Fruit fly (Drosophila melanogaster) whole organism, embryonic: ENCODE results near the gene Alms1a.

Experiments
- Atf-2 ChIP-seq: fragments of 200-800 bp; sonication (Bioruptor generic); optimal IDR thresholded peaks from 2 replicates; lab custom pipeline; 2016; ENCODE audit warnings: missing biosample characterization, missing genetic modification characterization
- Atf3 ChIP-seq: fragments of 200-800 bp; sonication (Bioruptor generic); optimal IDR thresholded peaks from 3 replicates; lab custom pipeline; 2016; ENCODE audit warnings: missing biosample characterization, missing genetic modification characterization
- CG12219 ChIP-seq: fragments of 200-800 bp; sonication (Bioruptor generic); optimal IDR thresholded peaks from 3 replicates; lab custom pipeline; 2018; ENCODE audit warnings: missing biosample characterization, mild to moderate bottlenecking, missing genetic modification characterization
- CG1233 ChIP-seq: fragments of 200-800 bp; sonication (Bioruptor generic); optimal IDR thresholded peaks from 4 replicates; lab custom pipeline; 2018; ENCODE audit warnings: missing biosample characterization, mild to moderate bottlenecking, missing genetic modification characterization
- CG12769 ChIP-seq: fragments of 200-800 bp; sonication (Bioruptor generic); optimal IDR thresholded peaks from 2 replicates; lab custom pipeline; 2019; ENCODE audit warnings: missing biosample characterization, mild to moderate bottlenecking, missing genetic modification characterization, moderate library complexity
- CG14014 ChIP-seq: fragments of 200-800 bp; sonication (Bioruptor generic); IDR thresholded peaks from 2 replicates; pipeline ENCODE4 v1.3.6; 2022; ENCODE audit warnings: missing biosample characterization, missing genetic modification characterization
- CG1603 ChIP-seq: fragments of 200-800 bp; sonication (Bioruptor generic); optimal IDR thresholded peaks from 2 replicates; lab custom pipeline; 2019; ENCODE audit warnings: missing biosample characterization, mild to moderate bottlenecking, missing genetic modification characterization, moderate library complexity
- CG1647 ChIP-seq: fragments of 200-800 bp; sonication (Bioruptor generic); optimal IDR thresholded peaks from 3 replicates; lab custom pipeline; 2016; ENCODE audit warnings: missing biosample characterization, missing genetic modification characterization
- CG16813 ChIP-seq: fragments of 200-800 bp; sonication (Bioruptor generic); IDR thresholded peaks from 3 replicates; pipeline ENCODE4 v1.3.6; 2022; ENCODE audit warnings: missing biosample characterization, missing genetic modification characterization; ENCODE audit not compliant: partially characterized antibody
- CG17802 ChIP-seq: fragments of 200-800 bp; sonication (Bioruptor generic); optimal IDR thresholded peaks from 2 replicates; lab custom pipeline; 2018; ENCODE audit warnings: missing biosample characterization, mild to moderate bottlenecking, missing genetic modification characterization, moderate library complexity
- CG17912 ChIP-seq: fragments of 200-800 bp; sonication (Bioruptor generic); optimal IDR thresholded peaks from 2 replicates; lab custom pipeline; 2018; ENCODE audit warnings: missing biosample characterization, mild to moderate bottlenecking, missing genetic modification characterization
- CG2120 ChIP-seq: fragments of 200-800 bp; sonication (Bioruptor generic); optimal IDR thresholded peaks from 3 replicates; lab custom pipeline; 2016; ENCODE audit warnings: missing biosample characterization, missing genetic modification characterization
- CG3065 ChIP-seq: fragments of 200-800 bp; sonication (Bioruptor generic); optimal IDR thresholded peaks from 2 replicates; lab custom pipeline; 2016; ENCODE audit warnings: missing biosample characterization, missing genetic modification characterization
- CG31441 ChIP-seq: fragments of 200-800 bp; sonication (Bioruptor generic); IDR thresholded peaks from 2 replicates; pipeline ENCODE4 v1.3.6; 2022; ENCODE audit warnings: missing biosample characterization, missing genetic modification characterization
- CG34224 ChIP-seq: fragments of 200-800 bp; sonication (Bioruptor generic); IDR thresholded peaks from 3 replicates; pipeline ENCODE4 v1.3.6; 2022; ENCODE audit warnings: missing biosample characterization, missing genetic modification characterization; ENCODE audit not compliant: partially characterized antibody
- CG34376 ChIP-seq: fragments of 200-800 bp; sonication (Bioruptor generic); optimal IDR thresholded peaks from 2 replicates; lab custom pipeline; 2018; ENCODE audit warnings: missing biosample characterization, mild to moderate bottlenecking, missing genetic modification characterization
- CG4360 ChIP-seq: fragments of 200-800 bp; sonication (Bioruptor generic); IDR thresholded peaks from 2 replicates; pipeline ENCODE4 v1.3.6; 2022; ENCODE audit warnings: missing biosample characterization, missing genetic modification characterization
- CG4404 ChIP-seq: fragments of 200-800 bp; sonication (Bioruptor generic); IDR thresholded peaks from 2 replicates; pipeline ENCODE4 v1.3.6; 2022; ENCODE audit warnings: missing biosample characterization, missing genetic modification characterization
- CG5180 ChIP-seq: fragments of 200-800 bp; sonication (Bioruptor generic); optimal IDR thresholded peaks from 3 replicates; lab custom pipeline; 2017; ENCODE audit warnings: missing biosample characterization, missing genetic modification characterization, mild to moderate bottlenecking, moderate library complexity, missing genetic modification reagents
- CG5953 ChIP-seq: fragments of 200-800 bp; sonication (Bioruptor generic); IDR thresholded peaks from 2 replicates; pipeline ENCODE4 v1.3.6; 2022; ENCODE audit warnings: missing biosample characterization, missing genetic modification characterization
- CG6272 ChIP-seq: fragments of 200-800 bp; sonication (Bioruptor generic); IDR thresholded peaks from 2 replicates; pipeline ENCODE4 v1.3.6; 2022; ENCODE audit warnings: missing biosample characterization, missing genetic modification characterization
- CG8290 ChIP-seq, 3 experiments: fragments of 200-800 bp; sonication (Bioruptor generic); optimal IDR thresholded peaks; 2 replicates each; lab custom pipeline; 2016 to 2019; ENCODE audit warnings: missing biosample characterization in 3 of 3, missing genetic modification characterization in 3 of 3, mild to moderate bottlenecking in 2 of 3, moderate library complexity in 1 of 3
- CG8388 ChIP-seq: fragments of 200-800 bp; sonication (Bioruptor generic); optimal IDR thresholded peaks from 2 replicates; lab custom pipeline; 2019; ENCODE audit warnings: missing biosample characterization, mild to moderate bottlenecking, missing genetic modification characterization, moderate library complexity
- CG9215 ChIP-seq: fragments of 200-800 bp; sonication (Bioruptor generic); IDR thresholded peaks from 2 replicates; pipeline ENCODE4 v1.3.6; 2022; ENCODE audit warnings: missing biosample characterization, missing genetic modification characterization
- CTCF ChIP-seq: fragments of 200-800 bp; sonication (Bioruptor generic); optimal IDR thresholded peaks from 2 replicates; lab custom pipeline; 2017; ENCODE audit warnings: missing biosample characterization, mild to moderate bottlenecking, missing genetic modification characterization, moderate library complexity
- D ChIP-seq, 2 experiments: fragments of 200-800 bp in 1 of 2; fragments of >200 bp in 1 of 2; sonication (Bioruptor generic) in 1 of 2; optimal IDR thresholded peaks; 2 replicates in 1 of 2; 3 replicates in 1 of 2; lab custom pipeline; 2017; ENCODE audit warnings: mild to moderate bottlenecking in 1 of 2, missing biosample characterization in 1 of 2, missing genetic modification characterization in 1 of 2, missing genetic modification reagents in 1 of 2
- Doc3 ChIP-seq: fragments of 200-800 bp; sonication (Bioruptor generic); IDR thresholded peaks from 3 replicates; pipeline ENCODE4 v1.3.6; 2022; ENCODE audit warnings: missing biosample characterization, missing genetic modification characterization; ENCODE audit not compliant: partially characterized antibody
- Drgx ChIP-seq: fragments of 200-800 bp; sonication (Bioruptor generic); IDR thresholded peaks from 2 replicates; pipeline ENCODE4 v1.3.6; 2022; ENCODE audit warnings: missing biosample characterization, missing genetic modification characterization
- E2f2 ChIP-seq: fragments of 200-800 bp; sonication (Bioruptor generic); IDR thresholded peaks from 2 replicates; pipeline ENCODE4 v1.3.6; 2022; ENCODE audit warnings: missing biosample characterization, missing genetic modification characterization
- Hey ChIP-seq: fragments of 200-800 bp; sonication (Bioruptor generic); optimal IDR thresholded peaks from 3 replicates; lab custom pipeline; 2018; ENCODE audit warnings: missing biosample characterization, mild to moderate bottlenecking, missing genetic modification characterization
- HmgZ ChIP-seq: fragments of 200-800 bp; sonication (Bioruptor generic); optimal IDR thresholded peaks from 2 replicates; lab custom pipeline; 2018; ENCODE audit warnings: missing biosample characterization, mild to moderate bottlenecking, missing genetic modification characterization
- Med ChIP-seq: fragments of 200-800 bp; sonication (Bioruptor generic); peaks from one replicate; lab custom pipeline; 2016; ENCODE audit warnings: missing biosample characterization, missing genetic modification characterization, mild to moderate bottlenecking, inconsistent platforms, moderate library complexity
- Mes4 ChIP-seq: fragments of 200-800 bp; sonication (Bioruptor generic); optimal IDR thresholded peaks from 2 replicates; lab custom pipeline; 2016; ENCODE audit warnings: missing biosample characterization, missing genetic modification characterization
- Myb ChIP-seq: fragments of 200-800 bp; sonication (Bioruptor generic); optimal IDR thresholded peaks from 2 replicates; lab custom pipeline; 2016; ENCODE audit warnings: missing biosample characterization, missing genetic modification characterization
- Nf-YC ChIP-seq: fragments of 200-800 bp; optimal IDR thresholded peaks from 3 replicates; lab custom pipeline; 2019; ENCODE audit warnings: missing biosample characterization, mild to moderate bottlenecking, missing genetic modification characterization, moderate library complexity
- Pdp1 ChIP-seq, 2 experiments: fragments of 200-800 bp; sonication (Bioruptor generic); optimal IDR thresholded peaks; 3 replicates each; lab custom pipeline; 2016; ENCODE audit warnings: missing biosample characterization in 2 of 2, missing genetic modification characterization in 2 of 2, mild to moderate bottlenecking in 1 of 2, moderate library complexity in 1 of 2
- chn ChIP-seq: fragments of 200-800 bp; sonication (Bioruptor generic); optimal IDR thresholded peaks from 2 replicates; lab custom pipeline; 2016; ENCODE audit warnings: missing biosample characterization, missing genetic modification characterization
- dpn ChIP-seq, 2 experiments: fragments of 200-800 bp; sonication (Bioruptor generic); optimal IDR thresholded peaks; 3 replicates each; lab custom pipeline; 2016; ENCODE audit warnings: missing biosample characterization in 2 of 2, missing genetic modification characterization in 2 of 2
- exex ChIP-seq: fragments of 200-800 bp; sonication (Bioruptor generic); optimal IDR thresholded peaks from 4 replicates; lab custom pipeline; 2018; ENCODE audit warnings: missing biosample characterization, mild to moderate bottlenecking, missing genetic modification characterization, moderate library complexity
- hbn ChIP-seq: fragments of 200-800 bp; sonication (Bioruptor generic); IDR thresholded peaks from 2 replicates; pipeline ENCODE4 v1.3.6; 2022; ENCODE audit warnings: missing biosample characterization, missing genetic modification characterization; ENCODE audit not compliant: partially characterized antibody
- otp ChIP-seq: fragments of 200-800 bp; sonication (Bioruptor generic); IDR thresholded peaks from 3 replicates; pipeline ENCODE4, ENCODE4 v1.3.6; 2022; ENCODE audit warnings: missing biosample characterization, missing genetic modification characterization
- pan ChIP-seq, 4 experiments: fragments of >200 bp in 3 of 4; fragments of 200-800 bp in 1 of 4; sonication (Bioruptor generic) in 1 of 4; optimal IDR thresholded peaks in 3 of 4; IDR thresholded peaks in 1 of 4; 2 replicates each; pipeline versions ENCODE4 v1.3.6 to Lab custom; 2017 to 2022; ENCODE audit warnings: missing biosample characterization in 2 of 4, missing genetic modification characterization in 2 of 4, mixed read lengths in 1 of 4
- pfk ChIP-seq: fragments of 200-800 bp; sonication (Bioruptor generic); optimal IDR thresholded peaks from 2 replicates; lab custom pipeline; 2018; ENCODE audit warnings: missing biosample characterization, mild to moderate bottlenecking, missing genetic modification characterization, moderate library complexity
- pita ChIP-seq: fragments of 200-800 bp; sonication (Bioruptor generic); optimal IDR thresholded peaks from 2 replicates; lab custom pipeline; 2017; ENCODE audit warnings: missing biosample characterization, mild to moderate bottlenecking, missing genetic modification characterization
- pros ChIP-seq: fragments of 200-800 bp; sonication (Bioruptor generic); optimal IDR thresholded peaks from 3 replicates; lab custom pipeline; 2019; ENCODE audit warnings: missing biosample characterization, mild to moderate bottlenecking, missing genetic modification characterization, moderate library complexity
- stc ChIP-seq: fragments of 200-800 bp; sonication (Bioruptor generic); IDR thresholded peaks from 2 replicates; pipeline ENCODE4 v1.3.6; 2022; ENCODE audit warnings: missing biosample characterization, missing genetic modification characterization
- stwl ChIP-seq: fragments of 200-800 bp; sonication (Bioruptor generic); optimal IDR thresholded peaks from 3 replicates; lab custom pipeline; 2018; ENCODE audit warnings: missing biosample characterization, mild to moderate bottlenecking, missing genetic modification characterization, moderate library complexity
- tna ChIP-seq: fragments of 200-800 bp; sonication (Bioruptor generic); IDR thresholded peaks from 2 replicates; pipeline ENCODE4 v1.3.6; 2022; ENCODE audit warnings: missing biosample characterization, missing genetic modification characterization; ENCODE audit not compliant: partially characterized antibody
- zen2 ChIP-seq: fragments of 200-800 bp; sonication (Bioruptor generic); IDR thresholded peaks from 3 replicates; pipeline ENCODE4 v1.3.6; 2022; ENCODE audit warnings: missing biosample characterization, missing genetic modification characterization; ENCODE audit not compliant: partially characterized antibody

Alms1a gene

dm6 chrX:4635856-4636486, at the start of gene Alms1a, which contains the start of gene pon (continued):
- TF ChIP-seq dpn (GFP tag; optimal IDR thresholded peaks at IDR 0.05; lab: Kevin White, UChicago) (no peak), CG12769 (no peak), CG1603 (tag; lab: Kevin White, UChicago) (no peak), zen2 (GFP tag; lab: Robert Waterston, UW) (peak; percentile 89), CG5180 (GFP tag; lab: Kevin White, UChicago) (no peak), CG14014 (GFP tag; lab: Robert Waterston, UW) (no peak), hbn (GFP tag; lab: Robert Waterston, UW) (peak; percentile 66), CG5953 (GFP tag; lab: Robert Waterston, UW) (no peak), stc (GFP tag; lab: Robert Waterston, UW) (no peak), CG31441 (no peak), CG1233 (GFP tag; lab: Kevin White, UChicago) (no peak), Nf-YC (tag; lab: Kevin White, UChicago) (peak; percentile 33), Atf3 (no peak), D (optimal IDR thresholded peaks at IDR 0.05; lab: Kevin White, UChicago) (no peak), D (GFP tag; optimal IDR thresholded peaks at IDR 0.05; lab: Kevin White, UChicago) (no peak), CG12219 (no peak), CG17912 (no peak), pfk (GFP tag; lab: Kevin White, UChicago) (no peak), HmgZ (tag; lab: Kevin White, UChicago) (no peak), Doc3 (GFP tag; lab: Robert Waterston, UW) (peak; percentile 71; the same call in 2 of the 3 replicates), stwl (tag; lab: Kevin White, UChicago) (peak; percentile 60), chn (no peak), pita (GFP tag; lab: Kevin White, UChicago) (no peak), tna (GFP tag; lab: Robert Waterston, UW) (peak; percentile 95), CG34224 (GFP tag; lab: Robert Waterston, UW) (peak; percentile 95), otp (GFP tag; lab: Robert Waterston, UW) (no peak), CG8388 (GFP tag; lab: Kevin White, UChicago) (no peak), pan (optimal IDR thresholded peaks at IDR 0.05; lab: Kevin White, UChicago) (no peak), pan (GFP tag; optimal IDR thresholded peaks at IDR 0.05 in 1 of 2, IDR thresholded peaks at IDR 0.05 in 1 of 2) (no peak), CG9215 (no peak), Med (GFP tag; lab: Kevin White, UChicago) (peak; percentile 23), pros (GFP tag; lab: Kevin White, UChicago) (no peak), Hey (tag; lab: Kevin White, UChicago) (no peak), Myb (GFP tag; lab: Kevin White, UChicago) (no peak), Atf-2 (GFP tag; lab: Kevin White, UChicago) (no peak), CG1647 (GFP tag; lab: Kevin White, UChicago) (no peak), CG4360 (GFP tag; lab: Robert Waterston, UW) (no peak), Pdp1 (GFP tag; optimal IDR thresholded peaks at IDR 0.05; lab: Kevin White, UChicago) (no peak), exex (tag; lab: Kevin White, UChicago) (no peak), CG16813 (GFP tag; lab: Robert Waterston, UW) (peak; percentile 82), CG6272 (GFP tag; lab: Robert Waterston, UW) (no peak), CG3065 (no peak), CG4404 (GFP tag; lab: Robert Waterston, UW) (no peak), CTCF (GFP tag; lab: Kevin White, UChicago) (no peak), Drgx (GFP tag; lab: Robert Waterston, UW) (no peak), E2f2 (peak; percentile 76), Mes4 (GFP tag; lab: Kevin White, UChicago) (no peak), CG34376 (GFP tag; lab: Kevin White, UChicago) (no peak), CG8290 (GFP tag; optimal IDR thresholded peaks at IDR 0.05; lab: Kevin White, UChicago) (no peak), CG8290 (tag; optimal IDR thresholded peaks at IDR 0.05; lab: Kevin White, UChicago) (no peak), CG2120 (no peak), CG17802 (tag; lab: Kevin White, UChicago) (no peak)
